Fruit fly (Drosophila melanogaster) whole organism, embryonic: ENCODE measurements around the gene eIF3l.

ENCODE experiments used
- ATbp ChIP-seq: fragments of 200-800 bp; sonication (Bioruptor generic); optimal IDR thresholded peaks from 2 replicates; lab custom pipeline; 2017; ENCODE audit warnings: missing biosample characterization, mild to moderate bottlenecking, missing genetic modification characterization, missing genetic modification reagents
- Atf6 ChIP-seq: fragments of 200-800 bp; sonication (Bioruptor generic); IDR thresholded peaks from 2 replicates; pipeline ENCODE4 v1.3.6; 2022; ENCODE audit warnings: missing biosample characterization, missing genetic modification characterization
- Bdp1 ChIP-seq: fragments of 200-800 bp; sonication (Bioruptor generic); optimal IDR thresholded peaks from 3 replicates; lab custom pipeline; 2016; ENCODE audit warnings: missing biosample characterization, missing genetic modification characterization
- BtbVII ChIP-seq: fragments of 200-800 bp; sonication (Bioruptor generic); optimal IDR thresholded peaks from 3 replicates; lab custom pipeline; 2017; ENCODE audit warnings: missing biosample characterization, mild to moderate bottlenecking, missing genetic modification characterization
- C15 ChIP-seq: fragments of 200-800 bp; sonication (Bioruptor generic); IDR thresholded peaks from 3 replicates; pipeline ENCODE4 v1.3.6; 2022; ENCODE audit warnings: missing biosample characterization, missing genetic modification characterization
- CG12219 ChIP-seq: fragments of 200-800 bp; sonication (Bioruptor generic); optimal IDR thresholded peaks from 3 replicates; lab custom pipeline; 2018; ENCODE audit warnings: missing biosample characterization, mild to moderate bottlenecking, missing genetic modification characterization
- CG13296 ChIP-seq: fragments of 200-800 bp; sonication (Bioruptor generic); optimal IDR thresholded peaks from 3 replicates; lab custom pipeline; 2018; ENCODE audit warnings: missing biosample characterization, mild to moderate bottlenecking, missing genetic modification characterization
- CG18599 ChIP-seq: fragments of 200-800 bp; sonication (Bioruptor generic); optimal IDR thresholded peaks from 3 replicates; lab custom pipeline; 2017; ENCODE audit warnings: missing biosample characterization, missing genetic modification characterization, mild to moderate bottlenecking, moderate library complexity, missing genetic modification reagents
- CG18619 ChIP-seq: fragments of 200-800 bp; sonication (Bioruptor generic); optimal IDR thresholded peaks from 3 replicates; lab custom pipeline; 2017; ENCODE audit warnings: missing biosample characterization, mild to moderate bottlenecking, missing genetic modification characterization
- CG30020 ChIP-seq: fragments of 200-800 bp; optimal IDR thresholded peaks from 2 replicates; lab custom pipeline; 2019; ENCODE audit warnings: missing biosample characterization, mild to moderate bottlenecking, missing genetic modification characterization, moderate library complexity
- CG33213 ChIP-seq: fragments of 200-800 bp; sonication (Bioruptor generic); optimal IDR thresholded peaks from 3 replicates; lab custom pipeline; 2016; ENCODE audit warnings: missing biosample characterization, missing genetic modification characterization
- CG3838 ChIP-seq: fragments of 200-800 bp; sonication (Bioruptor generic); optimal IDR thresholded peaks from 3 replicates; lab custom pipeline; 2016; ENCODE audit warnings: missing biosample characterization, missing genetic modification characterization
- CG4360 ChIP-seq: fragments of 200-800 bp; sonication (Bioruptor generic); IDR thresholded peaks from 2 replicates; pipeline ENCODE4 v1.3.6; 2022; ENCODE audit warnings: missing biosample characterization, missing genetic modification characterization
- CG6765 ChIP-seq: fragments of 200-800 bp; sonication (Bioruptor generic); optimal IDR thresholded peaks from 3 replicates; lab custom pipeline; 2017; ENCODE audit warnings: missing biosample characterization, mild to moderate bottlenecking, missing genetic modification characterization
- CG7372 ChIP-seq: fragments of 200-800 bp; sonication (Bioruptor generic); IDR thresholded peaks from 2 replicates; pipeline ENCODE4 v1.3.6; 2022; ENCODE audit warnings: missing biosample characterization, missing genetic modification characterization
- CG7928 ChIP-seq: fragments of 200-800 bp; sonication (Bioruptor generic); optimal IDR thresholded peaks from 2 replicates; lab custom pipeline; 2017; ENCODE audit warnings: missing biosample characterization, mild to moderate bottlenecking, missing genetic modification characterization
- CG9727 ChIP-seq: fragments of 200-800 bp; sonication (Bioruptor generic); optimal IDR thresholded peaks from 3 replicates; lab custom pipeline; 2017; ENCODE audit warnings: missing biosample characterization, mild to moderate bottlenecking, missing genetic modification characterization
- CG9817 ChIP-seq: fragments of 200-800 bp; sonication (Bioruptor generic); optimal IDR thresholded peaks from 2 replicates; lab custom pipeline; 2018; ENCODE audit warnings: missing biosample characterization, mild to moderate bottlenecking, missing genetic modification characterization, moderate library complexity
- CoRest ChIP-seq: fragments of 200-800 bp; sonication (Bioruptor generic); optimal IDR thresholded peaks from 3 replicates; lab custom pipeline; 2018; ENCODE audit warnings: missing biosample characterization, mild to moderate bottlenecking, missing genetic modification characterization, moderate library complexity
- Dad ChIP-seq: fragments of 200-800 bp; sonication (Bioruptor generic); optimal IDR thresholded peaks from 3 replicates; lab custom pipeline; 2016; ENCODE audit warnings: missing biosample characterization, missing genetic modification characterization
- Dfd ChIP-seq, 2 experiments: fragments of >200 bp; optimal IDR thresholded peaks; 2 replicates each; lab custom pipeline; 2017; ENCODE audit warnings: missing biosample characterization in 2 of 2, missing genetic modification characterization in 2 of 2
- HLH3B ChIP-seq: fragments of 200-800 bp; sonication (Bioruptor generic); IDR thresholded peaks from 2 replicates; pipeline ENCODE4 v1.3.6; 2022; ENCODE audit warnings: missing biosample characterization, missing genetic modification characterization
- Lpt ChIP-seq: fragments of >200 bp; optimal IDR thresholded peaks from 2 replicates; lab custom pipeline; 2018; ENCODE audit warnings: missing biosample characterization, missing genetic modification characterization
- Meics ChIP-seq: fragments of 200-800 bp; sonication (Bioruptor generic); optimal IDR thresholded peaks from 2 replicates; lab custom pipeline; 2017; ENCODE audit warnings: missing biosample characterization, mild to moderate bottlenecking, missing genetic modification characterization
- NC2α ChIP-seq: fragments of 200-800 bp; sonication (Bioruptor generic); optimal IDR thresholded peaks from 2 replicates; lab custom pipeline; 2016; ENCODE audit warnings: missing biosample characterization, missing genetic modification characterization
- Nf-YB ChIP-seq: fragments of 200-800 bp; sonication (Bioruptor generic); optimal IDR thresholded peaks from 3 replicates; lab custom pipeline; 2019; ENCODE audit warnings: missing biosample characterization, mild to moderate bottlenecking, missing genetic modification characterization, moderate library complexity
- Oaz ChIP-seq: fragments of 200-800 bp; sonication (Bioruptor generic); IDR thresholded peaks from 2 replicates; pipeline ENCODE4 v1.3.6; 2022; ENCODE audit warnings: missing biosample characterization, missing genetic modification characterization
- Scr ChIP-seq: fragments of 200-800 bp; sonication (Bioruptor generic); IDR thresholded peaks from 2 replicates; pipeline ENCODE4 v1.3.6; 2022; ENCODE audit warnings: missing biosample characterization, missing genetic modification characterization; ENCODE audit not compliant: partially characterized antibody
- br ChIP-seq: fragments of >200 bp; optimal IDR thresholded peaks from 2 replicates; lab custom pipeline; 2017
- bsh ChIP-seq, 2 experiments: fragments of 200-800 bp; sonication (Bioruptor generic); optimal IDR thresholded peaks; 2 replicates each; lab custom pipeline; 2017 to 2018; ENCODE audit warnings: mild to moderate bottlenecking in 2 of 2, missing biosample characterization in 2 of 2, missing genetic modification characterization in 2 of 2, moderate library complexity in 1 of 2
- caup ChIP-seq: fragments of 200-800 bp; sonication (Bioruptor generic); optimal IDR thresholded peaks from 3 replicates; lab custom pipeline; 2017; ENCODE audit warnings: missing biosample characterization, mild to moderate bottlenecking, missing genetic modification characterization, moderate library complexity; ENCODE audit not compliant: severe bottlenecking
- cg ChIP-seq: fragments of 200-800 bp; sonication (Bioruptor generic); optimal IDR thresholded peaks from 3 replicates; lab custom pipeline; 2019; ENCODE audit warnings: missing biosample characterization, mild to moderate bottlenecking, missing genetic modification characterization, moderate library complexity
- crol ChIP-seq: fragments of 200-800 bp; sonication (Bioruptor generic); IDR thresholded peaks from 2 replicates; pipeline ENCODE4 v1.3.6; 2022; ENCODE audit warnings: missing biosample characterization, missing genetic modification characterization
- dati ChIP-seq: fragments of 200-800 bp; sonication (Bioruptor generic); IDR thresholded peaks from 2 replicates; pipeline ENCODE4 v1.3.6; 2022; ENCODE audit warnings: missing biosample characterization, missing genetic modification characterization
- fru ChIP-seq: fragments of >200 bp; optimal IDR thresholded peaks from 2 replicates; lab custom pipeline; 2017
- ind ChIP-seq: fragments of 200-800 bp; sonication (Bioruptor generic); optimal IDR thresholded peaks from 3 replicates; lab custom pipeline; 2016; ENCODE audit warnings: missing biosample characterization, missing genetic modification characterization
- maf-S ChIP-seq: fragments of 200-800 bp; sonication (Bioruptor generic); optimal IDR thresholded peaks from 2 replicates; lab custom pipeline; 2016; ENCODE audit warnings: missing biosample characterization, missing genetic modification characterization
- nau ChIP-seq: fragments of 200-800 bp; sonication (Bioruptor generic); optimal IDR thresholded peaks from 3 replicates; lab custom pipeline; 2017; ENCODE audit warnings: missing biosample characterization, mild to moderate bottlenecking, missing genetic modification characterization, missing genetic modification reagents
- nerfin-1 ChIP-seq: fragments of 200-800 bp; sonication (Bioruptor generic); optimal IDR thresholded peaks from 3 replicates; lab custom pipeline; 2019; ENCODE audit warnings: missing biosample characterization, mild to moderate bottlenecking, missing genetic modification characterization, moderate library complexity
- otp ChIP-seq: fragments of 200-800 bp; sonication (Bioruptor generic); IDR thresholded peaks from 3 replicates; pipeline ENCODE4, ENCODE4 v1.3.6; 2022; ENCODE audit warnings: missing biosample characterization, missing genetic modification characterization
- sens-2 ChIP-seq: fragments of 200-800 bp; sonication (Bioruptor generic); IDR thresholded peaks from 2 replicates; pipeline ENCODE4 v1.3.6; 2022; ENCODE audit warnings: missing biosample characterization, missing genetic modification characterization
- sisA ChIP-seq: fragments of 200-800 bp; sonication (Bioruptor generic); IDR thresholded peaks from 2 replicates; pipeline ENCODE4 v1.3.6; 2022; ENCODE audit warnings: missing biosample characterization, missing genetic modification characterization
- so ChIP-seq: fragments of 200-800 bp; sonication (Bioruptor generic); IDR thresholded peaks from 3 replicates; pipeline ENCODE4 v1.3.6; 2022; ENCODE audit warnings: missing biosample characterization, missing genetic modification characterization
- sob ChIP-seq: fragments of 200-800 bp; sonication (Bioruptor generic); IDR thresholded peaks from 2 replicates; pipeline ENCODE4 v1.3.6; 2022; ENCODE audit warnings: missing biosample characterization, missing genetic modification characterization
- tup ChIP-seq: fragments of 200-800 bp; sonication (Bioruptor generic); optimal IDR thresholded peaks from 2 replicates; lab custom pipeline; 2016; ENCODE audit warnings: missing biosample characterization, mild to moderate bottlenecking, missing genetic modification characterization, moderate library complexity
- usp ChIP-seq: fragments of >200 bp; optimal IDR thresholded peaks from 2 replicates; lab custom pipeline; 2017; ENCODE audit warnings: missing biosample characterization, missing genetic modification characterization
- vfl ChIP-seq: fragments of 200-800 bp; sonication (Bioruptor generic); optimal IDR thresholded peaks from 2 replicates; lab custom pipeline; 2016; ENCODE audit warnings: missing biosample characterization, missing genetic modification characterization
- vnd ChIP-seq: fragments of 200-800 bp; sonication (Bioruptor generic); IDR thresholded peaks from 3 replicates; pipeline ENCODE4 v1.3.6; 2022; ENCODE audit warnings: missing biosample characterization, missing genetic modification characterization; ENCODE audit not compliant: partially characterized antibody
- yki ChIP-seq: fragments of >200 bp; optimal IDR thresholded peaks from 3 replicates; lab custom pipeline; 2018
- zen ChIP-seq: fragments of 200-800 bp; sonication (Bioruptor generic); optimal IDR thresholded peaks from 3 replicates; lab custom pipeline; 2018; ENCODE audit warnings: missing biosample characterization, mild to moderate bottlenecking, missing genetic modification characterization, moderate library complexity

Gene eIF3l

DNA sequence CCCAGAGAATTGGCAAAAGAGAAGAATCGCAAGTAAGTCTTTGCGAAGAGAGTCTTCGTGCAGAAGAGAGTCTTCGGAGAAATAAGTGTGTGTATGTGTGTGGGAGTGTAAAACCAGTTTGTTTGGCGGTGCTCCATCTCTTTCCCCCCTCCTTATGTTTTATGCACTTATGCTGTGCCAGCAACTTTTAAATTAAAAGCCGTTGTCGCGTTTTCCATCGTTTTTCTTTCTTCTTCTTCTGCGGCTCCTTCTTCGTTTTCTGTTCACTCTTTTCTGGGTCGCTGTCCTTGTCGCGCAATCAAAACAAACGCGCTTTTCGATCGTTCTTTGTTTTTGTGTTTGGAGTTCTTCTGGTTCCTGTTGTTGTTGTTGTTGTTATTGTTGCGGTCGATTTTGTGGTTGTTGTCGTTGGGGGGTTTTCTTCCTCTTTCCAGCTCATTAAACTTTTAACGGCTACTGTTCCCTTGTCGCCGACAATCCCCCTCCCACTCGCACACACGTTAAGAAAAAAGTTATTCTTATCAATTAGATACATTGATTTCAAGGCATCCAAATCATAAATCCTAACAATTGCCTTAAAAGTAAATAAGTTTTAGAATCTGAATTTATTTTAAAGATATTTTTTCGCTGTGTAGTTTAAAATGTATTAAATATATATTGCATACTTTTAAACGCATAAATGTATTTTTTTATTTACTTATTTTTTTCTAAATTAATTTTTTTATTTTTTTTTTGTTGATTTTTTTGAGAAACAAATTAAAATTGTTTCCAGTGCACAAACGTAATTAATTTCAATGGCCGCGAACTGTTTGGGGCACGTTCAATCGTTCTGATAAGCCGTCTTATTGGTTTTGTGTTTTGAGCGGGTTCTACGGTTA is 34.6 kb downstream of the eIF3l start (continued):
- TF ChIP-seq tup (GFP tag; lab: Kevin White, UChicago) (no peak), so (peak; percentile 62; the same call in 1 of the 3 replicates), Dad (GFP tag; lab: Kevin White, UChicago) (no peak), usp (GFP tag; lab: Kevin White, UChicago) (no peak), dati (GFP tag; lab: Robert Waterston, UW) (no peak), CG18599 (GFP tag; lab: Kevin White, UChicago) (no peak), CoRest (tag; lab: Kevin White, UChicago) (peak; percentile 95), Lpt (GFP tag; lab: Kevin White, UChicago) (no peak), Nf-YB (GFP tag; lab: Kevin White, UChicago) (peak; percentile 82), CG33213 (no peak), nerfin-1 (peak; percentile 85), CG7928 (GFP tag; lab: Kevin White, UChicago) (no peak), crol (no peak), Oaz (GFP tag; lab: Robert Waterston, UW) (no peak), Bdp1 (no peak), ATbp (peak; percentile 47), CG18619 (GFP tag; lab: Kevin White, UChicago) (peak; percentile 79), CG13296 (peak; percentile 71), HLH3B (GFP tag; lab: Robert Waterston, UW) (peak; percentile 72; the same call in 1 of the 2 replicates), sisA (GFP tag; lab: Robert Waterston, UW) (no peak; the same call in none of the 2 replicates), caup (GFP tag; lab: Kevin White, UChicago) (peak; percentile 65), Atf6 (GFP tag; lab: Robert Waterston, UW) (peak; percentile 44; the same call in 1 of the 2 replicates), NC2α (no peak), nau (GFP tag; lab: Kevin White, UChicago) (no peak), CG30020 (peak; percentile 77), fru (no peak), Scr (GFP tag; lab: Robert Waterston, UW) (no peak), CG4360 (GFP tag; lab: Robert Waterston, UW) (peak; percentile 91), sob (GFP tag; lab: Robert Waterston, UW) (peak; percentile 52), cg (GFP tag; lab: Kevin White, UChicago) (peak; percentile 34), yki (lab: Kevin White, UChicago) (no peak), sens-2 (GFP tag; lab: Robert Waterston, UW) (no peak), CG6765 (peak; percentile 24), ind (GFP tag; lab: Kevin White, UChicago) (peak; percentile 67), vnd (GFP tag; lab: Robert Waterston, UW) (no peak), CG3838 (GFP tag; lab: Kevin White, UChicago) (peak; percentile 39), CG7372 (GFP tag; lab: Robert Waterston, UW) (peak; percentile 49; the same call in 1 of the 2 replicates), CG9817 (tag; lab: Kevin White, UChicago) (peak; percentile 45), bsh (GFP tag; optimal IDR thresholded peaks at IDR 0.05; lab: Kevin White, UChicago) (peak; percentile 52 to 95), Dfd (GFP tag; optimal IDR thresholded peaks at IDR 0.05; lab: Kevin White, UChicago) (no peak), CG12219 (GFP tag; lab: Kevin White, UChicago) (no peak), C15 (no peak), br (lab: Kevin White, UChicago) (no peak), otp (GFP tag; lab: Robert Waterston, UW) (no peak), vfl (GFP tag; lab: Kevin White, UChicago) (no peak), BtbVII (peak; percentile 73), zen (tag; lab: Kevin White, UChicago) (peak; percentile 82), CG9727 (GFP tag; lab: Kevin White, UChicago) (peak; percentile 90), maf-S (no peak), Meics (peak; percentile 82)
